Worm (Caenorhabditis elegans): ENCODE measurements around the gene memi-2.

The memi-2 gene

ce11 chrIV:13396375-13396774, 3.9 kb downstream of the memi-2 start (continued):
- TF ChIP-seq ama-1 (optimal IDR thresholded peaks at IDR 0.05), result no peak
- no peak for TF ChIP-seq ztf-11 (tag; optimal IDR thresholded peaks at IDR 0.05)
- TF ChIP-seq jun-1 (tag; optimal IDR thresholded peaks at IDR 0.05), result no peak
- TF ChIP-seq nhr-90 (tag; optimal IDR thresholded peaks at IDR 0.05; ENCODE audit: poor library complexity), result peak; percentile 32
- no peak for TF ChIP-seq mep-1 (tag; optimal IDR thresholded peaks at IDR 0.05)
- TF ChIP-seq egl-13 (tag; optimal IDR thresholded peaks at IDR 0.05), result no peak
- no peak for TF ChIP-seq alr-1 (tag; optimal IDR thresholded peaks at IDR 0.05; ENCODE audit: borderline replicate concordance)

ce11 chrIV:13395255-13395654, 5.1 kb downstream of the memi-2 start:
- TF ChIP-seq nhr-71 (tag; optimal IDR thresholded peaks at IDR 0.05), result peak; percentile 97
- TF ChIP-seq sptf-1 (tag; optimal IDR thresholded peaks at IDR 0.05), result no peak
- peak; percentile 56 for TF ChIP-seq mep-1 (tag; optimal IDR thresholded peaks at IDR 0.05)
- TF ChIP-seq nhr-19 (GFP tag; conservative IDR thresholded peaks at IDR 0.05), result peak; percentile 93
- no peak for TF ChIP-seq nhr-84 (tag; optimal IDR thresholded peaks at IDR 0.05)
- TF ChIP-seq elt-3 (tag; optimal IDR thresholded peaks at IDR 0.05), result peak in 3 of 6 experiments; percentile 36 to 81 (median 74)
- TF ChIP-seq tlp-1 (tag; optimal IDR thresholded peaks at IDR 0.05), result no peak
- TF ChIP-seq lin-14 (GFP tag; optimal IDR thresholded peaks at IDR 0.05), result peak; percentile 99
- peak; percentile 63 for TF ChIP-seq unc-86 (tag; optimal IDR thresholded peaks at IDR 0.05)
- TF ChIP-seq sox-4 (tag; optimal IDR thresholded peaks at IDR 0.05), result peak; percentile 26
- no peak for TF ChIP-seq C04F5.9 (tag; optimal IDR thresholded peaks at IDR 0.05)
- peak; percentile 43 for TF ChIP-seq dsc-1 (tag; optimal IDR thresholded peaks at IDR 0.05)
- no peak for TF ChIP-seq ces-1 (GFP tag; optimal IDR thresholded peaks at IDR 0.05)
- no peak for TF ChIP-seq unc-30 (tag; optimal IDR thresholded peaks at IDR 0.05)
- peak; percentile 88 for TF ChIP-seq skn-1 (tag; optimal IDR thresholded peaks at IDR 0.05)
- TF ChIP-seq ceh-90 (tag; optimal IDR thresholded peaks at IDR 0.05), result no peak
- no peak for TF ChIP-seq efl-3 (GFP tag; optimal IDR thresholded peaks at IDR 0.05)
- TF ChIP-seq nhr-76 (tag; optimal IDR thresholded peaks at IDR 0.05), result no peak
- TF ChIP-seq blmp-1 (tag; optimal IDR thresholded peaks at IDR 0.05), result peak; percentile 50
- no peak; the same call in 1 of the 2 replicates for TF ChIP-seq ceh-88 (GFP tag; IDR thresholded peaks at IDR 0.05)
- peak; percentile 79 for TF ChIP-seq xbp-1 (tag; optimal IDR thresholded peaks at IDR 0.05)
- no peak for TF ChIP-seq hlh-4 (tag; optimal IDR thresholded peaks at IDR 0.05)
- TF ChIP-seq elt-2 (tag; optimal IDR thresholded peaks at IDR 0.05), result peak; percentile 90
- peak; percentile 96 for TF ChIP-seq nhr-85 (tag)
- peak; percentile 69 for TF ChIP-seq vab-15 (tag; optimal IDR thresholded peaks at IDR 0.05)
- peak; percentile 96 for TF ChIP-seq snu-23 (GFP tag; optimal IDR thresholded peaks at IDR 0.05)
- TF ChIP-seq mdl-1 (tag; optimal IDR thresholded peaks at IDR 0.05), result peak in 1 of 2 experiments; percentile 90
- peak; percentile 75 for TF ChIP-seq ceh-8 (GFP tag; optimal IDR thresholded peaks at IDR 0.05)
- peak; percentile 8; the same call in 1 of the 2 replicates for TF ChIP-seq unc-98 (GFP tag; IDR thresholded peaks at IDR 0.05)
- peak; percentile 4 for TF ChIP-seq zip-4 (GFP tag; optimal IDR thresholded peaks at IDR 0.05)
- TF ChIP-seq hpl-2 (GFP tag; optimal IDR thresholded peaks at IDR 0.05), result no peak
- TF ChIP-seq ets-5 (GFP tag; IDR thresholded peaks at IDR 0.05), result no peak
- no peak for TF ChIP-seq ceh-63 (GFP tag; optimal IDR thresholded peaks at IDR 0.05)
- peak; percentile 91 for TF ChIP-seq tbx-2 (tag; optimal IDR thresholded peaks at IDR 0.05)
- TF ChIP-seq nhr-20 (tag; optimal IDR thresholded peaks at IDR 0.05), result peak; percentile 95
- TF ChIP-seq ztf-4 (tag; optimal IDR thresholded peaks at IDR 0.05), result peak; percentile 85
- TF ChIP-seq aly-2 (tag; optimal IDR thresholded peaks at IDR 0.05), result no peak
- peak; percentile 86 for TF ChIP-seq unc-130 (tag; optimal IDR thresholded peaks at IDR 0.05)
- TF ChIP-seq zag-1 (tag; optimal IDR thresholded peaks at IDR 0.05), result no peak
- TF ChIP-seq F16B12.6 (tag; optimal IDR thresholded peaks at IDR 0.05), result peak; percentile 38
- TF ChIP-seq lsy-2 (tag; optimal IDR thresholded peaks at IDR 0.05), result peak; percentile 74 to 87
- TF ChIP-seq isw-1 (GFP tag; IDR thresholded peaks at IDR 0.05), result peak; percentile 63
- peak; percentile 89 for TF ChIP-seq swsn-7 (tag; optimal IDR thresholded peaks at IDR 0.05)
- peak; percentile 85 for TF ChIP-seq rnt-1 (tag; optimal IDR thresholded peaks at IDR 0.05)
- peak; percentile 66 to 82 for TF ChIP-seq lin-35 (GFP tag; optimal IDR thresholded peaks at IDR 0.05)
- TF ChIP-seq Y116A8C.19 (tag; optimal IDR thresholded peaks at IDR 0.05; ENCODE audit: borderline replicate concordance), result no peak

All from whole organism, L1 larva.